Fruit fly (Drosophila melanogaster): ENCODE measurements around the gene gb.

gb gene

DNA sequence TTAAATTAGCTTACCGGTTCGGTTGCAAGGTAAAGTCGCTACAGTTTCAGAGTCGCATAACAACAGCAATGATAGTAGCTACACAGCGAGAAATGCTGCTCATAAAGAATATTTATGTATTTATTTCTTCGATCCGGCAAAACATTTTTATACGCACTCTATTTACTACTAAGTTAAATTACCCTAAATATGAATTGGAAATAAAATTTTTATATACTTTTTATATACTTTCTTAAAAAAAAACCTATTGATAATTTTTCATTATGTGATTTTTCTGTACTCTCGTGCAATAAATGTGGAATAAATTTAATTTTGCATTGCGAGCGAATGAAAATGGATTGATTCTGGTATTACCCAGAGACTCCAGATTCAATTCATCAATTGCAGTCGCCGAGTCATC, 11.1 kb downstream of the gb start, which contains the start of gene Jhbp11:
Gene Jhbp11 (plus strand): TSS at position 301 of the 400 bp plus-strand sequence.
- TF ChIP-seq noc (tag; optimal IDR thresholded peaks at IDR 0.05): no peak

DNA sequence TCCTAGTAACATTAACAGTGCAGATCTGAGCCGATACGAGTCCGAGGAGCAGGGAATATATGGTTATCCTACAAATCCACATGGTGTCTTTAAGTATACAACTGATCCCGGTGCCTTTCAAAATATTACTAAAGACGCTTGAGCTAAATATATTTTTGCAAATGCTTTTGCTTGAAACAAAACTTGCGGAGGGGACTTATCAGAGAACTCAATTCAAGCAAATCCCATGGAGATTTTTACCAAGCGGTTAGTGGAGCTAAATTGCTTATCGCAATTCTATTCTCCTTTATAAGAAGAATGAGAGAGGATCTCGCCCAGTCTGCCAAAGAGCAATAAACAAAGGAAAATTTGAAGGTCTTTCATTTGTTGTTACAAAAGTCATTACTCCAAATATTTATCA, 12.5 kb downstream of the gb start, which contains the start of gene eater:
Gene eater (minus strand): TSS at position 101 of the 400 bp plus-strand sequence.
- TF ChIP-seq noc (tag; optimal IDR thresholded peaks at IDR 0.05): no peak

dm6 chr3R:27098638-27099037, 13.4 kb downstream of the gb start:
- no peak for TF ChIP-seq noc (tag; optimal IDR thresholded peaks at IDR 0.05)

DNA sequence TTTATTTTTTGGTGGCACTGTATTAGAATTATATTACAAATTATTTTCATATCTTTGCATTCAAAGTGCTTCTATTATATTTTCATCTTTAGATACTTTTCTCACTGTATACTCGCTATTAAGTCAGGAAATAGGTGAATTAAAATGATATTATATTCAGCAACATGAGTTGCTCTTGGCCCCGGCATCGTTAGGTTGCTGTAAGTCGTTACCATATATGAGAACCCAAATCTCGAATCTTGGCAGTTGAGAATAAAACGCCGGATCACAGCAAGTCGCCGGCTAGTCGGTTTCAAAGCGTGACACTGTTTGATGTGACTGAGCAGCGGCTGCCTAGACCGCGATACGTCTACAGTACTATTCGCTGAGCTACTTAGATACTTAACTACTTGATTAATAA, 17.8 kb downstream of the gb start, which contains the start of gene CG14259:
Gene CG14259 (plus strand): TSS at position 301 of the 400 bp plus-strand sequence.
- no peak for TF ChIP-seq noc (tag; optimal IDR thresholded peaks at IDR 0.05)

dm6 chr3R:27092843-27093242, 19.2 kb downstream of the gb start, which contains the start of gene CG14258:
CG14258 (plus strand) TSS chr3R:27093143.
- TF ChIP-seq noc (tag; optimal IDR thresholded peaks at IDR 0.05): no peak

dm6 chr3R:27092263-27092662, 19.8 kb downstream of the gb start:
- TF ChIP-seq noc (tag; optimal IDR thresholded peaks at IDR 0.05): no peak

dm6 chr3R:27091106-27091505, 21.0 kb downstream of the gb start, which contains the start of gene Cpr97Eb:
Cpr97Eb (minus strand) TSS chr3R:27091130.
- TF ChIP-seq noc (tag; optimal IDR thresholded peaks at IDR 0.05): no peak

DNA sequence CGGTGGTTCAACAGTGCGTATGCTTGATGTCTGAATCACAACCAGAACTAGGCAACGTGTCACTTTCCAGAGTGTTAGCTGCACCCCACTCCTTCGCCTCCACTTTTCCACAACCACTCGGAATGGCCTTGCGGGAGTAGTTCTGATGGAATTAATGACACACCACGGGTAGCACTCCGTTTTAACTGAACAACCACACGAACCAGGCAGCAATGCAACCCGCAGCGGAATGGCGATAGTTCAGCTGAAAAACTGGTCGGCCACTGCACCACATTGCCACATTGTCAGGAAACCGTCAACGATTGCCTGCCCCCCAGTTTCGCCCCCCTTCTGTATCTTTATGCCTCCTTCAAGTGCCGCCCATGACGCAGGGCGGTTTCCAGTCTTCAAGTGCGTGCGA, 24.5 kb downstream of the gb start, which contains the start of gene Cpr97Ea:
Gene Cpr97Ea (minus strand): TSS at position 230 of the 400 bp plus-strand sequence.
- TF ChIP-seq noc (tag; optimal IDR thresholded peaks at IDR 0.05): no peak

DNA sequence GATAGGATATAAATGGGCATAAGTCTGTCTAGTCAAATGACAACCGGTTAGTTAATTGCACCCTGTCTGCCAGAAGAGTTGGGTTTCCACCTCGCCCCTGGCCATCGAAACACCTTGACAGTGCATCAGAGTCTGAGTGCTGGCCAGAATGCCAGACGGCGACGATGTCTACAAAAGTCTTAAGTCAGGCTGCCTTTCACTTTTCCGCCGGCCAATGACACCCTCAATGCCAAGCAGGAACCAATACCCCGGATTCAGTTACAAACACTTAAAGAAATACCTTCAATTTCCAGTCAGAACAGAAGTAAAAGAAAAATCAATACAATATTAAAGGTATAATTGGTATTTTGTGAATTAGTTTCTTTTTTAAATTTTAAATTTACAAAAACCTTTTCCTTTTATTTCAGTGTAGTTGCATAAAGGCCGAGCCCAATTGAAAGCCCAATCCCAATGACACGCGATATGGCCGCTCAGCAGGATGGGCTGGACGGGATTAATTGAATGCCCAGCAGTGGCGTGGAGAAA, 27.5 kb downstream of the gb start:
- no peak for TF ChIP-seq noc (tag; optimal IDR thresholded peaks at IDR 0.05)

DNA sequence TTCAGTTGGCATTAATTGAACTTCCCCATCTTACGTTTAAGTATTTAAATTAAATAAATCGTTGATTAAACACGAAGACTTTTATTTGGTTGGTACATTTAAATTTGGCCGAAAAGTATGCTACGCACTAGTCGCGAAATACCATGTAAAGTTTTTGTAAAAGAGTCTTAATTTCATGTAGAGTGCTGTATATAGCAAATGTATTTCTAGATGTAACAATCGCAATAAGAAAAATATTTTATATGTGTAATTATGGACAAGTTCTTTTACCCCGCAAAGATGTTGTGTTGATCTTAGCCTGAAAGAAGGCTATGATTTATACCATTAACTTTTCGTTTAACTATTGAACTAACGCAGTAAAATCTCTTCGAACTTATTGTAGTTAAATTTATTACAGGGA, 29.3 kb downstream of the gb start:
- no peak for TF ChIP-seq noc (tag; optimal IDR thresholded peaks at IDR 0.05)

- no peak for TF ChIP-seq noc (tag; optimal IDR thresholded peaks at IDR 0.05)
These were observed 35.5 kb downstream of the gb start for dm6 chr3R:27076618-27077017.

DNA sequence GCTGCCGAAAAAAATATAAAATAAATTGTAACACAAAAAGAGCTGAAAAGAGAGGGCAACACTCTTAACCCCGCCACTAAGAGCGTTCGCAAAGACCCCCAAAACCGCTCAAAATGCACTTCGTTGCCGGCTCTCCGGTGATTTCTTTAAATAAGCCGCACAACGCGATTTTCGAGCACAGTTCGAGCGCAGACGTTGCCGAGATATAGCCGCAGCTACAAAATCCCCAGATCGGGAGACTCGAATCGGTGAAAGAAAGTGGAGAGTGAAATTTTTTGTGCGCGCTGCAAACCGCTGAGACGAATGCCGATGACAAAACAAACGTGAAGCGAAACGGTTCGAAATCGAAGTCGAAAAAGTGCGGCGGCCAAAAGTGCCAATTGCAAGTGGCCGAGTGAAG, 36.4 kb downstream of the gb start, which contains the start of gene CG14257:
Gene CG14257 (plus strand): TSS at position 177 of the 400 bp plus-strand sequence.
- no peak for TF ChIP-seq noc (tag; optimal IDR thresholded peaks at IDR 0.05)

- no peak for TF ChIP-seq noc (tag; optimal IDR thresholded peaks at IDR 0.05)
These were observed 41.1 kb downstream of the gb start for dm6 chr3R:27070906-27071498.

- no peak for TF ChIP-seq noc (tag; optimal IDR thresholded peaks at IDR 0.05)
These were observed 42.1 kb downstream of the gb start, which contains the start of gene spz for dm6 chr3R:27069810-27070625. spz (minus strand) TSS chr3R:27070070.

dm6 chr3R:27069201-27069600, 42.9 kb downstream of the gb start:
- no peak for TF ChIP-seq noc (tag; optimal IDR thresholded peaks at IDR 0.05)

- TF ChIP-seq noc (tag; optimal IDR thresholded peaks at IDR 0.05): no peak
These were observed 44.7 kb downstream of the gb start for dm6 chr3R:27067362-27067761.

Measured in whole organism, larva.